Fruit fly (Drosophila melanogaster): ENCODE measurements around the gene xmas.
A peak's percentile ranks its signal among the peaks of the same experiment; 100 is the strongest.

The xmas gene

dm6 chrX:17107401-17107916 lies 51.6 kb downstream of the xmas start, which contains the start of gene CG5004:
Gene CG5004 (plus strand): TSS chrX:17107582.
- TF ChIP-seq CG8319 (GFP tag; optimal IDR thresholded peaks at IDR 0.05) (no peak), OdsH (GFP tag; optimal IDR thresholded peaks at IDR 0.05) (no peak), achi (GFP tag; optimal IDR thresholded peaks at IDR 0.05) (peak; percentile 31), CG34406 (GFP tag; optimal IDR thresholded peaks at IDR 0.05) (no peak), CG31627 (GFP tag; optimal IDR thresholded peaks at IDR 0.05) (no peak), fd59A (GFP tag; optimal IDR thresholded peaks at IDR 0.05) (no peak), Ets21C (GFP tag; optimal IDR thresholded peaks at IDR 0.05) (no peak), CG7368 (GFP tag; optimal IDR thresholded peaks at IDR 0.05) (no peak), eg (GFP tag; IDR thresholded peaks at IDR 0.05) (no peak), CG11762 (GFP tag; optimal IDR thresholded peaks at IDR 0.05; ENCODE audit: insufficient read depth) (no peak), CG3032 (tag; optimal IDR thresholded peaks at IDR 0.05) (no peak), CG10631 (GFP tag; optimal IDR thresholded peaks at IDR 0.05) (no peak), CG9139 (GFP tag; optimal IDR thresholded peaks at IDR 0.05) (peak; percentile 14), Hr39 (GFP tag; optimal IDR thresholded peaks at IDR 0.05) (no peak), acj6 (GFP tag; optimal IDR thresholded peaks at IDR 0.05) (no peak), Met (GFP tag; optimal IDR thresholded peaks at IDR 0.05) (no peak), CG16779 (tag; optimal IDR thresholded peaks at IDR 0.05) (no peak), CG4318 (GFP tag; optimal IDR thresholded peaks at IDR 0.05) (no peak), topi (GFP tag; optimal IDR thresholded peaks at IDR 0.05) (no peak), Gug (GFP tag; IDR thresholded peaks at IDR 0.05) (no peak), CG6276 (GFP tag; optimal IDR thresholded peaks at IDR 0.05) (no peak), Eip75B (GFP tag; optimal IDR thresholded peaks at IDR 0.05) (no peak), Smox (GFP tag; optimal IDR thresholded peaks at IDR 0.05) (no peak), Blimp-1 (GFP tag; optimal IDR thresholded peaks at IDR 0.05) (no peak), CG8119 (GFP tag; IDR thresholded peaks at IDR 0.05) (no peak; the same call in 2 of the 3 replicates), fkh (GFP tag; optimal IDR thresholded peaks at IDR 0.05) (peak; percentile 87), CG11294 (GFP tag; IDR thresholded peaks at IDR 0.05) (no peak), spab (GFP tag; optimal IDR thresholded peaks at IDR 0.05) (no peak), vri (GFP tag; optimal IDR thresholded peaks at IDR 0.05) (no peak), CG6854 (GFP tag; optimal IDR thresholded peaks at IDR 0.05) (peak; percentile 34), dsx (GFP tag; optimal IDR thresholded peaks at IDR 0.05; ENCODE audit: poor library complexity, severe bottlenecking) (no peak), fd85E (GFP tag; optimal IDR thresholded peaks at IDR 0.05) (no peak), CG10669 (GFP tag; optimal IDR thresholded peaks at IDR 0.05) (no peak), ss (GFP tag; optimal IDR thresholded peaks at IDR 0.05) (peak; percentile 52 to 55), Hr4 (GFP tag; optimal IDR thresholded peaks at IDR 0.05) (no peak), Eip78C (GFP tag) (peak; percentile 56), Sox102F (GFP tag; optimal IDR thresholded peaks at IDR 0.05) (peak; percentile 3), net (GFP tag; optimal IDR thresholded peaks at IDR 0.05) (no peak), Hr38 (GFP tag; optimal IDR thresholded peaks at IDR 0.05) (no peak), CG32006 (GFP tag; optimal IDR thresholded peaks at IDR 0.05) (no peak), Sox14 (GFP tag; optimal IDR thresholded peaks at IDR 0.05) (peak; percentile 43), CG15336 (GFP tag; IDR thresholded peaks at IDR 0.05) (no peak), CG11902 (GFP tag; optimal IDR thresholded peaks at IDR 0.05) (no peak), CG6792 (GFP tag; optimal IDR thresholded peaks at IDR 0.05) (no peak), Eip93F (GFP tag; optimal IDR thresholded peaks at IDR 0.05) (no peak), CG6808 (GFP tag; optimal IDR thresholded peaks at IDR 0.05) (peak; percentile 20), CG8632 (GFP tag; optimal IDR thresholded peaks at IDR 0.05) (no peak), CG3919 (GFP tag; optimal IDR thresholded peaks at IDR 0.05) (no peak), pdm3 (GFP tag; optimal IDR thresholded peaks at IDR 0.05) (no peak), CG1621 (tag; optimal IDR thresholded peaks at IDR 0.05) (no peak), cyc (GFP tag; optimal IDR thresholded peaks at IDR 0.05) (no peak), esn (GFP tag; optimal IDR thresholded peaks at IDR 0.05) (no peak), Sox15 (GFP tag; optimal IDR thresholded peaks at IDR 0.05) (no peak)

Data from whole organism, prepupa.